Fruit fly (Drosophila melanogaster): ENCODE data around the gene ZAP3.
A peak's percentile ranks its signal among the peaks of the same experiment; 100 is the strongest.

DNA sequence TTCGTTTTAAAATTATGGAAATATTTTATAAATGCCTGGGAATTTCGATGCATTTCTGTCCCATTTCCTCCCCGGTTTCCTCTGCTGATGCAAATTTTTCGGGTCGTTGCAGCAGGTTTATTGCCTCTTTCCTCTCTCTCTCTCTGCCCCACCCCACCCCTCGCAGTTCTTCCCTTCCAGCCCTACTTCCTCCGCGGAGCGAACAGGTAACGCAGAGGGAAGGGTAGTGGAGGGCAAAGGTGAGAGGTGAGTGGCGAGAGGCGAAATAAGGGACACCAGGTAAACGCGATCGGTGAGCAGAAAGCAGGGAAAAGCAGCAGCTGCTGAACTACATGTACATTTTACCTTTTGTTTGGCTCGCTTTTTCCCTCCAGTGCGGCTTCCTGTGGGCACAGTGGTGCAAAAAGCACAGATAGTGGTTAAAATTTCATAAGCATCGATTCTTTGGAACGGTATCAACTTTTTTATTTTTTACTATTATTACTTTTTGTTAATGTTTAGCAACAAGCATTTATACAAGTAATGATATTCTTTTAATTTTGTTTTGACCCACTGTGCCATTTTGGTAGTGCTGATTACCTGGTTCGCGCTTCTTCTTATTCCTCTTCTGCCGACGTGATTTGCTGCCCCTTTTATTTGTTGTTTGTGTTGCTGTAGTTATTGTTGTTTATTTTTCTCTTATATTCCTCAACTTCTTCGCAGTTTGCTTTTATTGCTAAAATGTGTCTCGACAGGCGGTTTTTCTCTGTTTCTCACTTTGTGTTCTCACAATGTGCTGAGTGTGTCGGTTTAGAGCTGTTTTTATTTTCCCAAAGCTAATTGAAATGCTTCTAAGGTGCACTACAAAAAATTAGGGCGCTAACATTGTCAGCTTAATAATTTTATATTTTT, 6.0 kb upstream of the ZAP3 start:
- TF ChIP-seq EcR (GFP tag; optimal IDR thresholded peaks at IDR 0.05) (peak; percentile 31), CG13204 (GFP tag; optimal IDR thresholded peaks at IDR 0.05) (peak; percentile 67), CG32121 (GFP tag; IDR thresholded peaks at IDR 0.05) (peak; percentile 15; the same call in 1 of the 2 replicates), Snoo (tag; optimal IDR thresholded peaks at IDR 0.05) (peak; percentile 79), CG12605 (GFP tag; IDR thresholded peaks at IDR 0.05) (peak; percentile 62), Pif1A (GFP tag; optimal IDR thresholded peaks at IDR 0.05) (peak; percentile 77), CG15710 (tag; optimal IDR thresholded peaks at IDR 0.05) (peak; percentile 84), CG8301 (tag; optimal IDR thresholded peaks at IDR 0.05) (peak; percentile 29)

Measured in whole organism, pupa.